Worm (Caenorhabditis elegans): ENCODE data around the gene abl-1.

Gene abl-1

ce11 chrX:10667424-10668291 lies 43.7 kb upstream of the abl-1 start (continued):
- 0 out of 2 replicates have a peak, but pooled peaks have one; percentile 61 for TF ChIP-seq nhr-42 (GFP tag; IDR thresholded peaks at IDR 0.05)
- peak; percentile 28 for TF ChIP-seq lir-3 (tag; optimal IDR thresholded peaks at IDR 0.05)
- no peak for TF ChIP-seq ceh-20 (GFP tag; IDR thresholded peaks at IDR 0.05)
- TF ChIP-seq zfp-3 (GFP tag; conservative IDR thresholded peaks at IDR 0.05) = no peak; the same call in 1 of the 2 replicates
- TF ChIP-seq dmd-9 (GFP tag; IDR thresholded peaks at IDR 0.05) = peak; percentile 66; the same call in 1 of the 2 replicates
- peak; percentile 16 for TF ChIP-seq spr-3 (GFP tag; optimal IDR thresholded peaks at IDR 0.05)
- no peak for TF ChIP-seq ceh-82 (tag; optimal IDR thresholded peaks at IDR 0.05)
- peak; percentile 38 for TF ChIP-seq lin-13 (GFP tag; optimal IDR thresholded peaks at IDR 0.05)
- 0 out of 2 replicates have a peak, but pooled peaks have one; percentile 46 for TF ChIP-seq pha-4 (GFP tag; IDR thresholded peaks at IDR 0.05)
- no peak for TF ChIP-seq pha-4 (tag; optimal IDR thresholded peaks at IDR 0.05)
- TF ChIP-seq nhr-10 (tag; optimal IDR thresholded peaks at IDR 0.05) = no peak
- peak; percentile 58 for TF ChIP-seq mep-1 (tag; optimal IDR thresholded peaks at IDR 0.05)
- TF ChIP-seq lim-7 (GFP tag; IDR thresholded peaks at IDR 0.05) = peak; percentile 91
- no peak for TF ChIP-seq ZK546.5 (tag; optimal IDR thresholded peaks at IDR 0.05)
- no peak for TF ChIP-seq unc-62 (GFP tag; optimal IDR thresholded peaks at IDR 0.05 in 1 of 2)
- TF ChIP-seq unc-62 (tag; optimal IDR thresholded peaks at IDR 0.05) = no peak
- TF ChIP-seq snpc-1.2 (GFP tag; IDR thresholded peaks at IDR 0.05) = peak; percentile 86
- peak; percentile 82 for TF ChIP-seq dmd-8 (GFP tag; IDR thresholded peaks at IDR 0.05)
- TF ChIP-seq F10B5.3 (tag; optimal IDR thresholded peaks at IDR 0.05) = peak; percentile 29
- 0 out of 2 replicates have a peak, but pooled peaks have one; percentile 29 for TF ChIP-seq daf-19 (GFP tag; conservative IDR thresholded peaks at IDR 0.05)
- TF ChIP-seq R02D3.7 (tag; optimal IDR thresholded peaks at IDR 0.05) = no peak
- TF ChIP-seq hlh-11 (tag; optimal IDR thresholded peaks at IDR 0.05) = peak; percentile 25
- TF ChIP-seq hlh-30 (tag; optimal IDR thresholded peaks at IDR 0.05; ENCODE audit: insufficient read depth) = peak; percentile 36
- 0 out of 2 replicates have a peak, but pooled peaks have one; percentile 20 for TF ChIP-seq ceh-44 (GFP tag; IDR thresholded peaks at IDR 0.05)
- TF ChIP-seq skn-1 (tag; optimal IDR thresholded peaks at IDR 0.05) = no peak
- peak; percentile 49 for TF ChIP-seq nhr-102 (tag; optimal IDR thresholded peaks at IDR 0.05)
- TF ChIP-seq mxl-3 (GFP tag; optimal IDR thresholded peaks at IDR 0.05) = peak; percentile 21
- TF ChIP-seq lin-38 (GFP tag; IDR thresholded peaks at IDR 0.05) = peak; percentile 67
- peak; percentile 83 for TF ChIP-seq egl-43 (GFP tag; IDR thresholded peaks at IDR 0.05)
- TF ChIP-seq lin-39 (tag; optimal IDR thresholded peaks at IDR 0.05) = no peak
- peak; percentile 41 to 71; a peak in 2 of 4 replicates for TF ChIP-seq madf-5 (GFP tag; IDR thresholded peaks at IDR 0.05)
- TF ChIP-seq ztf-11 (tag; optimal IDR thresholded peaks at IDR 0.05) = no peak
- TF ChIP-seq daf-16 (GFP tag; optimal IDR thresholded peaks at IDR 0.05) = peak in 1 of 2 experiments; percentile 46
- peak; percentile 41 for TF ChIP-seq daf-16 (tag; optimal IDR thresholded peaks at IDR 0.05)
- no peak for TF ChIP-seq F37D6.2 (tag; optimal IDR thresholded peaks at IDR 0.05)
- no peak for TF ChIP-seq ztf-7 (tag; optimal IDR thresholded peaks at IDR 0.05)
- peak; percentile 73 for TF ChIP-seq duxl-1 (tag; optimal IDR thresholded peaks at IDR 0.05; ENCODE audit: poor library complexity)
- no peak for TF ChIP-seq ceh-62 (tag; optimal IDR thresholded peaks at IDR 0.05)
- no peak for TF ChIP-seq nhr-41 (GFP tag; IDR thresholded peaks at IDR 0.05)

ce11 chrX:10666871-10667270 lies 42.9 kb upstream of the abl-1 start:
- TF ChIP-seq F26F4.8 (GFP tag; conservative IDR thresholded peaks at IDR 0.05) (no peak), arid-1 (GFP tag; conservative IDR thresholded peaks at IDR 0.05) (peak; percentile 64), fkh-10 (GFP tag; optimal IDR thresholded peaks at IDR 0.05) (no peak), zip-2 (tag; optimal IDR thresholded peaks at IDR 0.05) (no peak), nhr-77 (tag; optimal IDR thresholded peaks at IDR 0.05) (no peak), spr-3 (GFP tag; optimal IDR thresholded peaks at IDR 0.05) (no peak), vab-7 (GFP tag; IDR thresholded peaks at IDR 0.05) (peak; percentile 75), dve-1 (tag; optimal IDR thresholded peaks at IDR 0.05; ENCODE audit: insufficient read depth) (peak; percentile 44), egl-43 (GFP tag; IDR thresholded peaks at IDR 0.05) (peak; percentile 75), lin-15B (tag; optimal IDR thresholded peaks at IDR 0.05) (no peak), mxl-2 (GFP tag; conservative IDR thresholded peaks at IDR 0.05) (no peak), mdt-29 (GFP tag; IDR thresholded peaks at IDR 0.05) (0 out of 2 replicates have a peak, but pooled peaks have one; percentile 19), lin-1 (GFP tag; IDR thresholded peaks at IDR 0.05) (no peak), ceh-28 (tag; optimal IDR thresholded peaks at IDR 0.05) (no peak), dmd-6 (GFP tag; IDR thresholded peaks at IDR 0.05) (peak; percentile 66)

All from whole organism, L4 larva.